Fruit fly (Drosophila melanogaster): ENCODE data around the gene obst-H.

Gene obst-H

dm6 chr3L:15523806-15524346 is 5.2 kb downstream of the obst-H start, which contains the start of gene CG7945 (continued):
- TF ChIP-seq mld (GFP tag; IDR thresholded peaks at IDR 0.05; ENCODE audit: partially characterized antibody) (0 out of 3 replicates have a peak, but pooled peaks have one; percentile 28), CG4730 (GFP tag; IDR thresholded peaks at IDR 0.05) (no peak), CG15514 (GFP tag; optimal IDR thresholded peaks at IDR 0.05) (peak; percentile 51), CG10959 (GFP tag; IDR thresholded peaks at IDR 0.05) (no peak), hbn (GFP tag; IDR thresholded peaks at IDR 0.05; ENCODE audit: partially characterized antibody) (peak; percentile 63), tll (GFP tag; optimal IDR thresholded peaks at IDR 0.05) (peak in 1 of 2 experiments; percentile 12), CG10147 (GFP tag; optimal IDR thresholded peaks at IDR 0.05) (peak; percentile 19), CG2889 (GFP tag; IDR thresholded peaks at IDR 0.05) (no peak), fd64A (GFP tag; optimal IDR thresholded peaks at IDR 0.05) (no peak), ara (GFP tag; IDR thresholded peaks at IDR 0.05) (no peak), fru (optimal IDR thresholded peaks at IDR 0.05) (no peak), Dref (GFP tag; IDR thresholded peaks at IDR 0.05) (peak; percentile 97), BtbVII (GFP tag; optimal IDR thresholded peaks at IDR 0.05) (no peak), scrt (GFP tag; optimal IDR thresholded peaks at IDR 0.05) (no peak), CG32772 (GFP tag; IDR thresholded peaks at IDR 0.05) (no peak), Sry-δ (GFP tag; optimal IDR thresholded peaks at IDR 0.05) (peak; percentile 60), gsb-n (tag; optimal IDR thresholded peaks at IDR 0.05) (peak; percentile 70), Hey (tag; optimal IDR thresholded peaks at IDR 0.05) (no peak), NfI (GFP tag; optimal IDR thresholded peaks at IDR 0.05) (no peak), Mrtf (GFP tag; IDR thresholded peaks at IDR 0.05) (no peak), Xbp1 (GFP tag; optimal IDR thresholded peaks at IDR 0.05) (no peak), ato (GFP tag; IDR thresholded peaks at IDR 0.05; ENCODE audit: partially characterized antibody) (peak; percentile 51; the same call in 1 of the 2 replicates), Bteb2 (GFP tag; optimal IDR thresholded peaks at IDR 0.05) (no peak), CG6791 (GFP tag; IDR thresholded peaks at IDR 0.05; ENCODE audit: partially characterized antibody) (no peak; the same call in 1 of the 3 replicates), CG7963 (GFP tag; IDR thresholded peaks at IDR 0.05; ENCODE audit: partially characterized antibody) (peak; percentile 49; the same call in 2 of the 3 replicates), CG4617 (GFP tag; optimal IDR thresholded peaks at IDR 0.05; ENCODE audit: borderline replicate concordance) (peak; percentile 66), CG14710 (tag; optimal IDR thresholded peaks at IDR 0.05) (peak; percentile 100), cwo (GFP tag; optimal IDR thresholded peaks at IDR 0.05) (no peak), ap (GFP tag; IDR thresholded peaks at IDR 0.05) (no peak), CG3847 (GFP tag; IDR thresholded peaks at IDR 0.05) (no peak), ci (GFP tag; IDR thresholded peaks at IDR 0.05) (no peak), CG33557 (GFP tag; optimal IDR thresholded peaks at IDR 0.05) (no peak), CG30020 (tag; optimal IDR thresholded peaks at IDR 0.05) (peak; percentile 29), HLH54F (GFP tag; optimal IDR thresholded peaks at IDR 0.05) (no peak), sna (GFP tag; IDR thresholded peaks at IDR 0.05; ENCODE audit: partially characterized antibody) (0 out of 2 replicates have a peak, but pooled peaks have one; percentile 35), CG13287 (GFP tag; IDR thresholded peaks at IDR 0.05; ENCODE audit: partially characterized antibody) (peak; percentile 84), fd96Cb (tag; optimal IDR thresholded peaks at IDR 0.05) (no peak), ind (GFP tag; optimal IDR thresholded peaks at IDR 0.05) (no peak), CG10267 (tag; optimal IDR thresholded peaks at IDR 0.05) (peak; percentile 44), CG17829 (tag; optimal IDR thresholded peaks at IDR 0.05) (peak; percentile 43), Ets97D (GFP tag; optimal IDR thresholded peaks at IDR 0.05) (peak; percentile 37), HLH3B (GFP tag; IDR thresholded peaks at IDR 0.05) (no peak), CG2116 (GFP tag; optimal IDR thresholded peaks at IDR 0.05) (peak; percentile 85), Usf (GFP tag; optimal IDR thresholded peaks at IDR 0.05) (no peak), pzg (GFP tag; optimal IDR thresholded peaks at IDR 0.05) (peak; percentile 93), sima (GFP tag; optimal IDR thresholded peaks at IDR 0.05) (no peak), hth (optimal IDR thresholded peaks at IDR 0.05) (no peak), dysf (GFP tag; IDR thresholded peaks at IDR 0.05) (no peak), lbe (GFP tag; optimal IDR thresholded peaks at IDR 0.05) (peak; percentile 56), CrebB (tag; optimal IDR thresholded peaks at IDR 0.05) (no peak)

All from whole organism, embryonic.